Worm (Caenorhabditis elegans): ENCODE results near the gene Y57G11C.52.
A peak's percentile ranks its signal among the peaks of the same experiment; 100 is the strongest.

Gene Y57G11C.52

DNA sequence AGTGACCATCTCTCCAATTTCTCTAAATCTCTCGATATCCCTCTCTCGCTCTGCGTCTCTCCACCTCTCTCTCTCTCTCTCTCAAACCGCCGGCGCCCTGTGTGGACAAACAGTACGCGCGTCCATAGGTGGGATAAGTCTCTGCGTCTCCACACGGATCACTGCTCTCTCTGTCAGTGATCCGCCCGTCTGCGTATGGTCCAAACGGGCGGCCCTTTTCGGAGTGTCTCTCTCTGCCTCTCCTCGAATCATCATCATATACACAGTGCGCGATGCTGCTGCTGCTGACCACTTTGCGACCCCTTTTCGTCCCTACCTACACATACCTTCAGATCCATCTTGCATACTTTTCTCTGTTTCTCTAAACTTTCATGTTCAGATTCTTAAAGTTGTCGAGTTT, 18.5 kb downstream of the Y57G11C.52 start:
- TF ChIP-seq mls-2 (tag; optimal IDR thresholded peaks at IDR 0.05) (peak; percentile 17), sptf-1 (tag; optimal IDR thresholded peaks at IDR 0.05) (peak; percentile 52), drap-1 (GFP tag; optimal IDR thresholded peaks at IDR 0.05) (peak; percentile 24), hlh-1 (tag; optimal IDR thresholded peaks at IDR 0.05) (no peak), M03D4.4 (tag; optimal IDR thresholded peaks at IDR 0.05) (peak; percentile 13), pha-4 (tag; optimal IDR thresholded peaks at IDR 0.05) (peak; percentile 87), mab-5 (tag; optimal IDR thresholded peaks at IDR 0.05) (no peak), unc-39 (tag; optimal IDR thresholded peaks at IDR 0.05) (no peak), nhr-2 (tag; optimal IDR thresholded peaks at IDR 0.05) (no peak), zip-8 (tag; optimal IDR thresholded peaks at IDR 0.05) (no peak), ham-2 (GFP tag; optimal IDR thresholded peaks at IDR 0.05) (peak; percentile 23), unc-120 (tag; optimal IDR thresholded peaks at IDR 0.05; ENCODE audit: poor library complexity, severe bottlenecking) (peak; percentile 76)

DNA sequence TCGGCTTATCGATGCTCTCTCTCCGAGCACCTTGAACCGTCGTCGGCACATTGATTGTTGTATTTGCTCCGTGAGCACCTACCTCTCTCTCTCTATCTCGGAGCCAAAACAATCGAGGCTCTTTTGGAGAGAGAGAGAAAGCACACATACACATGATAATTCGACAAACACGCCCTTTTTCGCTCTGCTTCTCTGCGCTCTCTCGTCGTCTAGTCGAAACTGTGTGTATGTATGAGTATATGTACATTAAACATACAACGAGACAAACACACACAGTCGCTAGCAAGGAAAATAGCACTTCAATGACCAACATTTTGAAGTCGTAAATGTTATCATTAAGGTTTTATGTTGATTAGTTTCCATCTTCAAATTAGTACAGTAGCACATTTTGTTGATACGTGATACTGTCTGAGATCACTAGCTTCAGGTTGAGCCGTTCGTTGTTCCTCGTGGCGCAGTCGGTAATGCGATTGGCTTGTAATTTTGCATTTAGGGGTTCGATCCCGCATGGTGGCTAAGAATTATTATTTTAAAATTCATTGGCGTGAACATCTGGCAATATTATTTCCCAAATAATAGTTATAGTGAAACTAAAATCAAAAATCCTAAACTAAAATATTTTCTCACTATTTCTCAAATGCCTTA, 21.2 kb downstream of the Y57G11C.52 start:
- TF ChIP-seq snpc-4 (tag; optimal IDR thresholded peaks at IDR 0.05) (no peak), cnd-1 (tag; optimal IDR thresholded peaks at IDR 0.05) (no peak), drap-1 (GFP tag; optimal IDR thresholded peaks at IDR 0.05) (peak; percentile 37), unc-39 (tag; optimal IDR thresholded peaks at IDR 0.05) (no peak), ces-1 (GFP tag; optimal IDR thresholded peaks at IDR 0.05) (peak; percentile 30), unc-120 (tag; optimal IDR thresholded peaks at IDR 0.05; ENCODE audit: poor library complexity, severe bottlenecking) (peak; percentile 11), ztf-11 (tag; optimal IDR thresholded peaks at IDR 0.05) (no peak), ham-2 (GFP tag; optimal IDR thresholded peaks at IDR 0.05) (peak; percentile 13), nhr-237 (tag; optimal IDR thresholded peaks at IDR 0.05) (peak; percentile 72), sptf-1 (tag; optimal IDR thresholded peaks at IDR 0.05) (no peak), M03D4.4 (tag; optimal IDR thresholded peaks at IDR 0.05) (peak; percentile 6), pha-4 (tag; optimal IDR thresholded peaks at IDR 0.05) (peak; percentile 95)

DNA sequence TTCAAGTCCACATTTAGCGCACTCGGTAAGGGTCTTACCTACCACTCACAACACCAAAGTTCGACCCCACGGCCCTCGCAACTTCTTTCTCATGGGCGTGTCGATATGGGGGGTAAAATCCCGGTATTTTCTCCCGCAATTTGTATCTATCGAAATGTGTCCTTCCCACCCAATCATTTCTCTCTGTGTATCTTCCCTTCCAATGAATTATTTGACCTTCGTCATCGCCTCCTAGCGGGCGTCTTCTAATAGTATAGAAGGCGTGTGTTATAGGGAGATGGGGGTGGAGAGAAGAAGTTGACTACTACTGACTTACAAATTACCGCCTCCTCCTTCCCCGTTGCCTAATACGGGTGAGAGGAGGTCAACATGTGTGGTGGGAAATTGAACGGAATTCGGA, 22.8 kb downstream of the Y57G11C.52 start:
- TF ChIP-seq lsy-2 (tag; optimal IDR thresholded peaks at IDR 0.05) (no peak), lin-32 (GFP tag; optimal IDR thresholded peaks at IDR 0.05) (no peak), ces-1 (GFP tag; optimal IDR thresholded peaks at IDR 0.05) (peak; percentile 66), cnd-1 (tag; optimal IDR thresholded peaks at IDR 0.05) (peak; percentile 4), nhr-237 (tag; optimal IDR thresholded peaks at IDR 0.05) (no peak), M03D4.4 (tag; optimal IDR thresholded peaks at IDR 0.05) (no peak), sptf-1 (tag; optimal IDR thresholded peaks at IDR 0.05) (peak; percentile 30), snpc-4 (tag; optimal IDR thresholded peaks at IDR 0.05) (no peak), ceh-39 (tag; optimal IDR thresholded peaks at IDR 0.05) (no peak), pha-4 (tag; optimal IDR thresholded peaks at IDR 0.05) (no peak), ceh-83 (GFP tag; optimal IDR thresholded peaks at IDR 0.05) (no peak), lin-13 (tag; optimal IDR thresholded peaks at IDR 0.05) (no peak), sem-2 (GFP tag; optimal IDR thresholded peaks at IDR 0.05) (no peak), ham-2 (GFP tag; optimal IDR thresholded peaks at IDR 0.05) (peak; percentile 45), nhr-12 (tag; optimal IDR thresholded peaks at IDR 0.05) (no peak), elt-1 (tag; optimal IDR thresholded peaks at IDR 0.05; ENCODE audit: borderline replicate concordance, insufficient read depth) (no peak), unc-120 (tag; optimal IDR thresholded peaks at IDR 0.05; ENCODE audit: poor library complexity, severe bottlenecking) (no peak), mab-5 (tag; optimal IDR thresholded peaks at IDR 0.05) (no peak), nhr-28 (tag; optimal IDR thresholded peaks at IDR 0.05) (no peak), tbx-8 (GFP tag; optimal IDR thresholded peaks at IDR 0.05) (no peak), mls-2 (tag; optimal IDR thresholded peaks at IDR 0.05) (peak; percentile 17)

DNA sequence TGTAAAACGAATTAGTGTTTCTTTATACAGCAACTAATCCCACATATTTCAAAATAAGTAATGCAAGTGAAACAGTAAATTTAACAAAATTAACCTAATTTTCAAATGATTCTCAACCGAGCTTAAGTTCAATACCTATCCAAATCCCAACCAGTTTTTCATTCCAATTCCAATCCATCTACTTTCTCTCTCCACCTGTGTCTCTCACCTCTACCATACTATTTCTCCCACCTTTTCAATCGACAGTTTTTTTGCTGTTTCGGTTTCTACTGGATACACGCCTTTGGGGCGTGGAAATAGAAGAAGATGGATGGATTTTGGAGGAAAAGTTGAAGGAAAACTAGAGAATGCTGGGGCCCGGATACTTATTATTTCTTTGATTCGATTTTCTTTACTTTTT, 23.9 kb downstream of the Y57G11C.52 start:
- no peak for TF ChIP-seq snpc-4 (tag; optimal IDR thresholded peaks at IDR 0.05)
- TF ChIP-seq tbx-8 (GFP tag; optimal IDR thresholded peaks at IDR 0.05), result no peak
- no peak for TF ChIP-seq nhr-28 (tag; optimal IDR thresholded peaks at IDR 0.05)
- no peak for TF ChIP-seq blmp-1 (tag; optimal IDR thresholded peaks at IDR 0.05)
- no peak for TF ChIP-seq mab-5 (tag; optimal IDR thresholded peaks at IDR 0.05)
- no peak for TF ChIP-seq lsy-2 (tag; optimal IDR thresholded peaks at IDR 0.05)
- no peak for TF ChIP-seq elt-1 (tag; optimal IDR thresholded peaks at IDR 0.05; ENCODE audit: borderline replicate concordance, insufficient read depth)
- TF ChIP-seq ceh-43 (GFP tag; optimal IDR thresholded peaks at IDR 0.05), result no peak
- TF ChIP-seq unc-62 (GFP tag; optimal IDR thresholded peaks at IDR 0.05), result no peak
- TF ChIP-seq sem-2 (GFP tag; optimal IDR thresholded peaks at IDR 0.05), result no peak
- TF ChIP-seq unc-39 (tag; optimal IDR thresholded peaks at IDR 0.05), result no peak
- TF ChIP-seq mep-1 (tag; optimal IDR thresholded peaks at IDR 0.05), result no peak
- no peak for TF ChIP-seq pha-4 (tag; optimal IDR thresholded peaks at IDR 0.05)
- no peak for TF ChIP-seq ces-1 (GFP tag; optimal IDR thresholded peaks at IDR 0.05)
- TF ChIP-seq nhr-237 (tag; optimal IDR thresholded peaks at IDR 0.05), result no peak
- TF ChIP-seq bed-3 (GFP tag; optimal IDR thresholded peaks at IDR 0.05), result no peak
- no peak for TF ChIP-seq lin-32 (GFP tag; optimal IDR thresholded peaks at IDR 0.05)

All from whole organism, mixed stage, embryonic.